Fruit fly (Drosophila melanogaster) whole organism, prepupa: ENCODE measurements around the gene Spn28Da.
A peak's percentile ranks its signal among the peaks of the same experiment; 100 is the strongest.

Experiments used
- Blimp-1 ChIP-seq: fragments of 200-800 bp; sonication (Bioruptor generic); optimal IDR thresholded peaks from 3 replicates; lab custom pipeline; 2017; ENCODE audit warnings: missing biosample characterization, missing genetic modification characterization, mild to moderate bottlenecking, moderate library complexity, missing genetic modification reagents
- CG10631 ChIP-seq: fragments of 200-800 bp; sonication (Bioruptor generic); optimal IDR thresholded peaks from 2 replicates; lab custom pipeline; 2016; ENCODE audit warnings: missing biosample characterization, missing genetic modification characterization
- CG10669 ChIP-seq: fragments of 200-800 bp; sonication (Bioruptor generic); optimal IDR thresholded peaks from 3 replicates; lab custom pipeline; 2018; ENCODE audit warnings: missing biosample characterization, mild to moderate bottlenecking, missing genetic modification characterization, moderate library complexity
- CG11294 ChIP-seq: fragments of 200-800 bp; sonication (Bioruptor generic); IDR thresholded peaks from 2 replicates; pipeline ENCODE4 v1.3.6; 2022; ENCODE audit warnings: missing biosample characterization, missing genetic modification characterization
- CG11762 ChIP-seq: fragments of 200-800 bp; sonication (Bioruptor generic); optimal IDR thresholded peaks from 3 replicates; lab custom pipeline; 2016; ENCODE audit warnings: missing biosample characterization, missing genetic modification characterization; ENCODE audit not compliant: insufficient read depth
- CG11902 ChIP-seq: fragments of 200-800 bp; sonication (Bioruptor generic); optimal IDR thresholded peaks from 3 replicates; lab custom pipeline; 2016; ENCODE audit warnings: missing biosample characterization, missing genetic modification characterization
- CG15336 ChIP-seq: fragments of 200-800 bp; sonication (Bioruptor generic); IDR thresholded peaks from 2 replicates; pipeline ENCODE4 v1.3.6; 2022; ENCODE audit warnings: missing biosample characterization, missing genetic modification characterization
- CG1621 ChIP-seq: fragments of 200-800 bp; sonication (Bioruptor generic); optimal IDR thresholded peaks from 3 replicates; lab custom pipeline; 2018; ENCODE audit warnings: missing biosample characterization, mild to moderate bottlenecking, missing genetic modification characterization
- CG32006 ChIP-seq: fragments of 200-800 bp; sonication (Bioruptor generic); optimal IDR thresholded peaks from 3 replicates; lab custom pipeline; 2017; ENCODE audit warnings: missing biosample characterization, mild to moderate bottlenecking, missing genetic modification characterization
- CG34406 ChIP-seq: fragments of 200-800 bp; sonication (Bioruptor generic); optimal IDR thresholded peaks from 3 replicates; lab custom pipeline; 2016; ENCODE audit warnings: missing biosample characterization, missing genetic modification characterization
- CG3919 ChIP-seq: fragments of 200-800 bp; sonication (Bioruptor generic); optimal IDR thresholded peaks from 3 replicates; lab custom pipeline; 2016; ENCODE audit warnings: missing biosample characterization, missing genetic modification characterization
- CG4318 ChIP-seq: fragments of 200-800 bp; sonication (Bioruptor generic); optimal IDR thresholded peaks from 3 replicates; lab custom pipeline; 2017; ENCODE audit warnings: missing biosample characterization, mild to moderate bottlenecking, missing genetic modification characterization
- CG6276 ChIP-seq: fragments of 200-800 bp; sonication (Bioruptor generic); optimal IDR thresholded peaks from 2 replicates; lab custom pipeline; 2017; ENCODE audit warnings: missing biosample characterization, mild to moderate bottlenecking, missing genetic modification characterization
- CG6792 ChIP-seq: fragments of 200-800 bp; sonication (Bioruptor generic); optimal IDR thresholded peaks from 3 replicates; lab custom pipeline; 2016; ENCODE audit warnings: missing biosample characterization, missing genetic modification characterization
- CG6808 ChIP-seq: fragments of 200-800 bp; sonication (Bioruptor generic); optimal IDR thresholded peaks from 3 replicates; lab custom pipeline; 2017; ENCODE audit warnings: missing biosample characterization, missing genetic modification characterization, mild to moderate bottlenecking, moderate library complexity, missing genetic modification reagents
- CG6854 ChIP-seq: fragments of 200-800 bp; sonication (Bioruptor generic); optimal IDR thresholded peaks from 2 replicates; lab custom pipeline; 2017; ENCODE audit warnings: missing biosample characterization, mild to moderate bottlenecking, missing genetic modification characterization
- CG7368 ChIP-seq: fragments of 200-800 bp; sonication (Bioruptor generic); optimal IDR thresholded peaks from 3 replicates; lab custom pipeline; 2016; ENCODE audit warnings: missing biosample characterization, missing genetic modification characterization
- CG8119 ChIP-seq: fragments of 200-800 bp; sonication (Bioruptor generic); IDR thresholded peaks from 3 replicates; pipeline ENCODE4 v1.3.6; 2022; ENCODE audit warnings: missing biosample characterization, missing genetic modification characterization
- Eip75B ChIP-seq: fragments of 200-800 bp; sonication (Bioruptor generic); optimal IDR thresholded peaks from 3 replicates; lab custom pipeline; 2016; ENCODE audit warnings: missing biosample characterization, missing genetic modification characterization
- Eip78C ChIP-seq: fragments of 200-800 bp; sonication (Bioruptor generic); peaks from one replicate; lab custom pipeline; 2016; ENCODE audit warnings: missing biosample characterization, missing genetic modification characterization
- Eip93F ChIP-seq: fragments of 200-800 bp; sonication (Bioruptor generic); optimal IDR thresholded peaks from 2 replicates; lab custom pipeline; 2016; ENCODE audit warnings: missing biosample characterization, mild to moderate bottlenecking, missing genetic modification characterization
- Ets21C ChIP-seq: fragments of 200-800 bp; sonication (Bioruptor generic); optimal IDR thresholded peaks from 3 replicates; lab custom pipeline; 2016; ENCODE audit warnings: missing biosample characterization, missing genetic modification characterization
- Ets96B ChIP-seq: fragments of 200-800 bp; optimal IDR thresholded peaks from 2 replicates; lab custom pipeline; 2019; ENCODE audit warnings: missing biosample characterization, mild to moderate bottlenecking, missing genetic modification characterization, moderate library complexity
- Hr38 ChIP-seq: sonication (Bioruptor generic); optimal IDR thresholded peaks from 2 replicates; lab custom pipeline; 2016; ENCODE audit warnings: missing biosample characterization, missing genetic modification characterization
- Hr39 ChIP-seq: fragments of 200-800 bp; sonication (Bioruptor generic); optimal IDR thresholded peaks from 2 replicates; lab custom pipeline; 2016; ENCODE audit warnings: missing biosample characterization, missing genetic modification characterization
- Lpt ChIP-seq: fragments of 200-800 bp; sonication (Bioruptor generic); optimal IDR thresholded peaks from 3 replicates; lab custom pipeline; 2016; ENCODE audit warnings: missing biosample characterization, missing genetic modification characterization
- OdsH ChIP-seq: fragments of 200-800 bp; sonication (Bioruptor generic); optimal IDR thresholded peaks from 3 replicates; lab custom pipeline; 2016; ENCODE audit warnings: missing biosample characterization, missing genetic modification characterization
- Smox ChIP-seq: fragments of 200-800 bp; sonication (Bioruptor generic); optimal IDR thresholded peaks from 3 replicates; lab custom pipeline; 2016; ENCODE audit warnings: missing biosample characterization, missing genetic modification characterization
- Sox102F ChIP-seq: fragments of 200-800 bp; sonication (Bioruptor generic); optimal IDR thresholded peaks from 2 replicates; lab custom pipeline; 2016; ENCODE audit warnings: missing biosample characterization, mild to moderate bottlenecking, missing genetic modification characterization
- Sox15 ChIP-seq: fragments of 200-800 bp; sonication (Bioruptor generic); optimal IDR thresholded peaks from 3 replicates; lab custom pipeline; 2016; ENCODE audit warnings: missing biosample characterization, missing genetic modification characterization
- achi ChIP-seq: fragments of 200-800 bp; sonication (Bioruptor generic); optimal IDR thresholded peaks from 3 replicates; lab custom pipeline; 2016; ENCODE audit warnings: missing biosample characterization, missing genetic modification characterization
- acj6 ChIP-seq: fragments of 200-800 bp; sonication (Bioruptor generic); optimal IDR thresholded peaks from 3 replicates; lab custom pipeline; 2016; ENCODE audit warnings: missing biosample characterization, missing genetic modification characterization
- cyc ChIP-seq: fragments of 200-800 bp; sonication (Bioruptor generic); optimal IDR thresholded peaks from 3 replicates; lab custom pipeline; 2016; ENCODE audit warnings: missing biosample characterization, missing genetic modification characterization
- dac ChIP-seq: fragments of 200-800 bp; sonication (Bioruptor generic); optimal IDR thresholded peaks from 2 replicates; lab custom pipeline; 2017; ENCODE audit warnings: missing biosample characterization, mild to moderate bottlenecking, missing genetic modification characterization
- dsx ChIP-seq: fragments of 200-800 bp; optimal IDR thresholded peaks from 3 replicates; lab custom pipeline; 2019; ENCODE audit warnings: missing biosample characterization, mild to moderate bottlenecking, missing genetic modification characterization, moderate library complexity; ENCODE audit not compliant: poor library complexity, severe bottlenecking
- eg ChIP-seq: fragments of 200-800 bp; sonication (Bioruptor generic); IDR thresholded peaks from 3 replicates; pipeline ENCODE4 v1.3.6; 2022; ENCODE audit warnings: missing biosample characterization, missing genetic modification characterization
- fd59A ChIP-seq: fragments of 200-800 bp; sonication (Bioruptor generic); optimal IDR thresholded peaks from 2 replicates; lab custom pipeline; 2017; ENCODE audit warnings: missing biosample characterization, mild to moderate bottlenecking, missing genetic modification characterization, missing genetic modification reagents
- fkh ChIP-seq: fragments of 200-800 bp; sonication (Bioruptor generic); optimal IDR thresholded peaks from 3 replicates; lab custom pipeline; 2017; ENCODE audit warnings: missing biosample characterization, mild to moderate bottlenecking, missing genetic modification characterization, moderate library complexity
- net ChIP-seq: fragments of 200-800 bp; sonication (Bioruptor generic); optimal IDR thresholded peaks from 3 replicates; lab custom pipeline; 2016; ENCODE audit warnings: missing biosample characterization, missing genetic modification characterization
- spab ChIP-seq: fragments of 200-800 bp; sonication (Bioruptor generic); optimal IDR thresholded peaks from 2 replicates; lab custom pipeline; 2017; ENCODE audit warnings: missing biosample characterization, mild to moderate bottlenecking, missing genetic modification characterization, missing genetic modification reagents
- svp ChIP-seq: fragments of 200-800 bp; sonication (Bioruptor generic); peaks from one replicate; lab custom pipeline; 2016; ENCODE audit warnings: missing biosample characterization, missing genetic modification characterization
- topi ChIP-seq: fragments of 200-800 bp; sonication (Bioruptor generic); optimal IDR thresholded peaks from 3 replicates; lab custom pipeline; 2016; ENCODE audit warnings: missing biosample characterization, missing genetic modification characterization

Gene Spn28Da

dm6 chr2L:7923636-7924301 is 34.8 kb upstream of the Spn28Da start (continued):
- TF ChIP-seq CG1621 (tag; lab: Kevin White, UChicago) (peak; percentile 48), CG3919 (GFP tag; lab: Kevin White, UChicago) (no peak), Ets21C (GFP tag; lab: Kevin White, UChicago) (no peak), net (GFP tag; lab: Kevin White, UChicago) (no peak), topi (GFP tag; lab: Kevin White, UChicago) (no peak), acj6 (GFP tag; lab: Kevin White, UChicago) (no peak), CG6792 (GFP tag; lab: Kevin White, UChicago) (peak; percentile 4), Sox15 (GFP tag; lab: Kevin White, UChicago) (no peak), Lpt (GFP tag; lab: Kevin White, UChicago) (no peak), Ets96B (peak; percentile 46), CG4318 (GFP tag; lab: Kevin White, UChicago) (no peak), spab (GFP tag; lab: Kevin White, UChicago) (peak; percentile 8), fd59A (peak; percentile 26), CG11902 (GFP tag; lab: Kevin White, UChicago) (no peak), Eip78C (GFP tag; lab: Kevin White, UChicago) (peak; percentile 35), dsx (peak; percentile 42), CG11762 (no peak), eg (GFP tag; lab: Robert Waterston, UW) (no peak), Eip93F (GFP tag; lab: Kevin White, UChicago) (no peak), Sox102F (GFP tag; lab: Kevin White, UChicago) (no peak), CG15336 (GFP tag; lab: Robert Waterston, UW) (no peak), CG10669 (peak; percentile 19), CG11294 (GFP tag; lab: Robert Waterston, UW) (no peak), CG10631 (GFP tag; lab: Kevin White, UChicago) (peak; percentile 51), Smox (GFP tag; lab: Kevin White, UChicago) (no peak), svp (GFP tag; lab: Kevin White, UChicago) (no peak), OdsH (peak; percentile 42), Hr38 (GFP tag; lab: Kevin White, UChicago) (no peak), CG34406 (GFP tag; lab: Kevin White, UChicago) (no peak), CG7368 (GFP tag; lab: Kevin White, UChicago) (no peak), CG6854 (no peak), Hr39 (GFP tag; lab: Kevin White, UChicago) (no peak), CG8119 (GFP tag; lab: Robert Waterston, UW) (peak; percentile 38; the same call in 1 of the 3 replicates)

- TF ChIP-seq Blimp-1 (GFP tag; lab: Kevin White, UChicago) (no peak), Eip75B (GFP tag; lab: Kevin White, UChicago) (no peak), Eip93F (GFP tag; lab: Kevin White, UChicago) (no peak), OdsH (no peak), dsx (no peak), Smox (GFP tag; lab: Kevin White, UChicago) (no peak), Hr38 (GFP tag; lab: Kevin White, UChicago) (no peak), cyc (GFP tag; lab: Kevin White, UChicago) (no peak), achi (no peak), CG6808 (GFP tag; lab: Kevin White, UChicago) (no peak), Eip78C (GFP tag; lab: Kevin White, UChicago) (no peak), CG6276 (no peak), fkh (GFP tag; lab: Kevin White, UChicago) (no peak), CG8119 (GFP tag; lab: Robert Waterston, UW) (no peak), eg (GFP tag; lab: Robert Waterston, UW) (no peak), CG32006 (GFP tag; lab: Kevin White, UChicago) (no peak), CG4318 (GFP tag; lab: Kevin White, UChicago) (no peak), Lpt (GFP tag; lab: Kevin White, UChicago) (no peak), dac (GFP tag; lab: Kevin White, UChicago) (no peak)
- TF ChIP-seq, all 60 proteins: peak for 0
Observed at dm6 chr2L:7922088-7922487, 33.2 kb upstream of the Spn28Da start.
